Worm (Caenorhabditis elegans): ENCODE results near the gene vps-52.

Gene vps-52

ce11 chrX:7565005-7565404 is at the start of gene vps-52:
Gene vps-52, plus strand, starts transcription at chrX:7565323.
- no peak for TF ChIP-seq flt-1 (GFP tag; IDR thresholded peaks at IDR 0.05)

ce11 chrX:7519569-7519968 is 45.6 kb upstream of the vps-52 start, which contains the start of gene chts-1:
Gene chts-1, minus strand, starts transcription at chrX:7519669.
- TF ChIP-seq med-1 (GFP tag; optimal IDR thresholded peaks at IDR 0.05; ENCODE audit: insufficient read depth), result no peak
- no peak for TF ChIP-seq tab-1 (GFP tag; IDR thresholded peaks at IDR 0.05)

ce11 chrX:7522595-7522994 is 42.5 kb upstream of the vps-52 start:
- TF ChIP-seq ztf-29 (GFP tag; IDR thresholded peaks at IDR 0.05), result no peak
- no peak for TF ChIP-seq tab-1 (GFP tag; IDR thresholded peaks at IDR 0.05)
- TF ChIP-seq cog-1 (tag; optimal IDR thresholded peaks at IDR 0.05), result no peak
- no peak for TF ChIP-seq flt-1 (GFP tag; IDR thresholded peaks at IDR 0.05)
- TF ChIP-seq ztf-23 (GFP tag; IDR thresholded peaks at IDR 0.05), result no peak
- no peak for TF ChIP-seq klf-2 (GFP tag; conservative IDR thresholded peaks at IDR 0.05)
- TF ChIP-seq med-1 (GFP tag; optimal IDR thresholded peaks at IDR 0.05; ENCODE audit: insufficient read depth), result no peak
- TF ChIP-seq ref-1 (GFP tag; conservative IDR thresholded peaks at IDR 0.05), result no peak
- TF ChIP-seq T22C8.4 (GFP tag; IDR thresholded peaks at IDR 0.05), result no peak

- TF ChIP-seq ref-1 (GFP tag; conservative IDR thresholded peaks at IDR 0.05) (no peak), med-1 (GFP tag; optimal IDR thresholded peaks at IDR 0.05; ENCODE audit: insufficient read depth) (no peak), tab-1 (GFP tag; IDR thresholded peaks at IDR 0.05) (no peak), cog-1 (tag; optimal IDR thresholded peaks at IDR 0.05) (no peak), flt-1 (GFP tag; IDR thresholded peaks at IDR 0.05) (no peak), ztf-23 (GFP tag; IDR thresholded peaks at IDR 0.05) (no peak), T22C8.4 (GFP tag; IDR thresholded peaks at IDR 0.05) (no peak), klf-2 (GFP tag; conservative IDR thresholded peaks at IDR 0.05) (no peak), ztf-29 (GFP tag; IDR thresholded peaks at IDR 0.05) (no peak)
Measured at ce11 chrX:7523799-7524198, 41.3 kb upstream of the vps-52 start.

- TF ChIP-seq ztf-29 (GFP tag; IDR thresholded peaks at IDR 0.05) (no peak), ref-1 (GFP tag; conservative IDR thresholded peaks at IDR 0.05) (no peak), T22C8.4 (GFP tag; IDR thresholded peaks at IDR 0.05) (no peak), med-1 (GFP tag; optimal IDR thresholded peaks at IDR 0.05; ENCODE audit: insufficient read depth) (no peak), flt-1 (GFP tag; IDR thresholded peaks at IDR 0.05) (no peak), tab-1 (GFP tag; IDR thresholded peaks at IDR 0.05) (no peak), ztf-23 (GFP tag; IDR thresholded peaks at IDR 0.05) (no peak), cog-1 (tag; optimal IDR thresholded peaks at IDR 0.05) (no peak), klf-2 (GFP tag; conservative IDR thresholded peaks at IDR 0.05) (no peak)
Measured at ce11 chrX:7525271-7525670, 39.9 kb upstream of the vps-52 start, which contains the start of gene F46C8.3. Gene F46C8.3, plus strand, starts transcription at chrX:7525571.

- no peak for TF ChIP-seq T22C8.4 (GFP tag; IDR thresholded peaks at IDR 0.05)
- TF ChIP-seq ztf-29 (GFP tag; IDR thresholded peaks at IDR 0.05), result no peak
- TF ChIP-seq ztf-23 (GFP tag; IDR thresholded peaks at IDR 0.05), result no peak
- no peak for TF ChIP-seq med-1 (GFP tag; optimal IDR thresholded peaks at IDR 0.05; ENCODE audit: insufficient read depth)
- TF ChIP-seq tab-1 (GFP tag; IDR thresholded peaks at IDR 0.05), result no peak
- no peak for TF ChIP-seq flt-1 (GFP tag; IDR thresholded peaks at IDR 0.05)
- TF ChIP-seq cog-1 (tag; optimal IDR thresholded peaks at IDR 0.05), result no peak
- TF ChIP-seq ref-1 (GFP tag; conservative IDR thresholded peaks at IDR 0.05), result no peak
- no peak for TF ChIP-seq klf-2 (GFP tag; conservative IDR thresholded peaks at IDR 0.05)
Measured at ce11 chrX:7532632-7533031, 32.5 kb upstream of the vps-52 start, which contains the start of gene ceh-14. Gene ceh-14, minus strand, starts transcription at chrX:7532732.

ce11 chrX:7534454-7534853 is 30.7 kb upstream of the vps-52 start:
- TF ChIP-seq T22C8.4 (GFP tag; IDR thresholded peaks at IDR 0.05), result no peak
- TF ChIP-seq ztf-29 (GFP tag; IDR thresholded peaks at IDR 0.05), result no peak
- no peak for TF ChIP-seq klf-2 (GFP tag; conservative IDR thresholded peaks at IDR 0.05)
- no peak for TF ChIP-seq flt-1 (GFP tag; IDR thresholded peaks at IDR 0.05)

ce11 chrX:7536869-7537268 is 28.3 kb upstream of the vps-52 start:
- TF ChIP-seq cog-1 (tag; optimal IDR thresholded peaks at IDR 0.05), result no peak
- no peak for TF ChIP-seq med-1 (GFP tag; optimal IDR thresholded peaks at IDR 0.05; ENCODE audit: insufficient read depth)
- no peak for TF ChIP-seq ztf-23 (GFP tag; IDR thresholded peaks at IDR 0.05)
- no peak for TF ChIP-seq T22C8.4 (GFP tag; IDR thresholded peaks at IDR 0.05)
- TF ChIP-seq ztf-29 (GFP tag; IDR thresholded peaks at IDR 0.05), result no peak; the same call in 1 of the 2 replicates
- TF ChIP-seq tab-1 (GFP tag; IDR thresholded peaks at IDR 0.05), result no peak
- TF ChIP-seq flt-1 (GFP tag; IDR thresholded peaks at IDR 0.05), result no peak

- no peak for TF ChIP-seq med-1 (GFP tag; optimal IDR thresholded peaks at IDR 0.05; ENCODE audit: insufficient read depth)
- TF ChIP-seq tab-1 (GFP tag; IDR thresholded peaks at IDR 0.05), result no peak
- TF ChIP-seq ref-1 (GFP tag; conservative IDR thresholded peaks at IDR 0.05), result no peak
- no peak for TF ChIP-seq ztf-23 (GFP tag; IDR thresholded peaks at IDR 0.05)
- TF ChIP-seq klf-2 (GFP tag; conservative IDR thresholded peaks at IDR 0.05), result no peak
- no peak for TF ChIP-seq cog-1 (tag; optimal IDR thresholded peaks at IDR 0.05)
- TF ChIP-seq flt-1 (GFP tag; IDR thresholded peaks at IDR 0.05), result no peak
- TF ChIP-seq ztf-29 (GFP tag; IDR thresholded peaks at IDR 0.05), result no peak
- TF ChIP-seq T22C8.4 (GFP tag; IDR thresholded peaks at IDR 0.05), result no peak
Measured at ce11 chrX:7537742-7538268, 27.3 kb upstream of the vps-52 start, which contains the start of gene dpy-7. Gene dpy-7, minus strand, starts transcription at chrX:7537792.

- TF ChIP-seq flt-1 (GFP tag; IDR thresholded peaks at IDR 0.05) (no peak), cog-1 (tag; optimal IDR thresholded peaks at IDR 0.05) (no peak), med-1 (GFP tag; optimal IDR thresholded peaks at IDR 0.05; ENCODE audit: insufficient read depth) (no peak), ref-1 (GFP tag; conservative IDR thresholded peaks at IDR 0.05) (no peak), klf-2 (GFP tag; conservative IDR thresholded peaks at IDR 0.05) (no peak), tab-1 (GFP tag; IDR thresholded peaks at IDR 0.05) (no peak)
Measured at ce11 chrX:7540033-7540432, 25.1 kb upstream of the vps-52 start, which contains the start of gene glb-16. Gene glb-16, minus strand, starts transcription at chrX:7540133.
